Fruit fly (Drosophila melanogaster) S2 (cell line): Measurements from ENCODE around the gene MTF-1.

ENCODE experiments used
- CG8478 ChIP-seq: fragments of >200 bp; optimal IDR thresholded peaks from 2 replicates; lab custom pipeline; 2018
- CTCF ChIP-seq, 2 experiments: fragments of >200 bp; optimal IDR thresholded peaks; 2 replicates each; lab custom pipeline; 2018

MTF-1 gene

dm6 chr3L:9422636-9423419 lies 7.3 kb upstream of the MTF-1 start, which contains the start of gene aay:
Gene aay, plus strand, starts transcription at chr3L:9423253.
- TF ChIP-seq CTCF (optimal IDR thresholded peaks at IDR 0.05; lab: Kevin White, UChicago) (no peak), CG8478 (lab: Kevin White, UChicago) (no peak)

- TF ChIP-seq CG8478 (lab: Kevin White, UChicago), result no peak
- TF ChIP-seq CTCF (optimal IDR thresholded peaks at IDR 0.05; lab: Kevin White, UChicago), result no peak
Observed at dm6 chr3L:9423757-9424527, 6.2 kb upstream of the MTF-1 start.

- TF ChIP-seq CTCF (optimal IDR thresholded peaks at IDR 0.05; lab: Kevin White, UChicago), result no peak
- TF ChIP-seq CG8478 (lab: Kevin White, UChicago), result no peak
Observed at dm6 chr3L:9424528-9424911, 5.6 kb upstream of the MTF-1 start.

- no peak for TF ChIP-seq CTCF (optimal IDR thresholded peaks at IDR 0.05; lab: Kevin White, UChicago)
- no peak for TF ChIP-seq CG8478 (lab: Kevin White, UChicago)
Observed at dm6 chr3L:9425838-9426237, 4.3 kb upstream of the MTF-1 start.

dm6 chr3L:9426656-9427294 lies 3.3 kb upstream of the MTF-1 start, which contains the start of the genes Atat and Shc:
Gene Atat, minus strand, starts transcription at chr3L:9426758.
Gene Shc, plus strand, starts transcription at chr3L:9427010.
- no peak for TF ChIP-seq CG8478 (lab: Kevin White, UChicago)
- peak; percentile 11 to 53 for TF ChIP-seq CTCF (optimal IDR thresholded peaks at IDR 0.05; lab: Kevin White, UChicago)

dm6 chr3L:9430608-9430952 lies 468 bp downstream of the MTF-1 start:
- TF ChIP-seq CG8478 (lab: Kevin White, UChicago), result no peak
- no peak for TF ChIP-seq CTCF (optimal IDR thresholded peaks at IDR 0.05; lab: Kevin White, UChicago)

dm6 chr3L:9431848-9432623 lies 1.9 kb downstream of the MTF-1 start:
- TF ChIP-seq CTCF (optimal IDR thresholded peaks at IDR 0.05; lab: Kevin White, UChicago), result no peak
- TF ChIP-seq CG8478 (lab: Kevin White, UChicago), result no peak

dm6 chr3L:9432810-9433587 lies 2.9 kb downstream of the MTF-1 start:
- TF ChIP-seq CG8478 (lab: Kevin White, UChicago) (no peak), CTCF (optimal IDR thresholded peaks at IDR 0.05; lab: Kevin White, UChicago) (no peak)

dm6 chr3L:9435315-9435714 lies 5.2 kb downstream of the MTF-1 start, which contains the start of gene CG42526:
Gene CG42526, minus strand, starts transcription at chr3L:9435399.
- TF ChIP-seq CTCF (optimal IDR thresholded peaks at IDR 0.05; lab: Kevin White, UChicago) (no peak), CG8478 (lab: Kevin White, UChicago) (no peak)

- TF ChIP-seq CG8478 (lab: Kevin White, UChicago) (no peak), CTCF (optimal IDR thresholded peaks at IDR 0.05; lab: Kevin White, UChicago) (no peak)
Observed at dm6 chr3L:9435831-9436230, 5.7 kb downstream of the MTF-1 start.

dm6 chr3L:9438858-9439257 lies 8.7 kb downstream of the MTF-1 start:
- TF ChIP-seq CTCF (optimal IDR thresholded peaks at IDR 0.05; lab: Kevin White, UChicago) (no peak), CG8478 (lab: Kevin White, UChicago) (no peak)

dm6 chr3L:9441907-9442479 lies 11.9 kb downstream of the MTF-1 start, which contains the start of the genes Bet3 and Nf-YA:
Gene Bet3, minus strand, starts transcription at chr3L:9442267.
Gene Nf-YA, minus strand, starts transcription at chr3L:9442267.
- TF ChIP-seq CG8478 (lab: Kevin White, UChicago), result no peak
- TF ChIP-seq CTCF (optimal IDR thresholded peaks at IDR 0.05; lab: Kevin White, UChicago), result peak in 1 of 2 experiments; percentile 34
